Fruit fly (Drosophila melanogaster) whole organism, prepupa: ENCODE results near the gene CG42853.
A peak's percentile ranks its signal among the peaks of the same experiment; 100 is the strongest.

ENCODE experiments used
- CG10631 ChIP-seq: fragments of 200-800 bp; sonication (Bioruptor generic); optimal IDR thresholded peaks from 2 replicates; lab custom pipeline; 2016; ENCODE audit warnings: missing biosample characterization, missing genetic modification characterization
- CG10669 ChIP-seq: fragments of 200-800 bp; sonication (Bioruptor generic); optimal IDR thresholded peaks from 3 replicates; lab custom pipeline; 2018; ENCODE audit warnings: missing biosample characterization, mild to moderate bottlenecking, missing genetic modification characterization, moderate library complexity
- CG11294 ChIP-seq: fragments of 200-800 bp; sonication (Bioruptor generic); IDR thresholded peaks from 2 replicates; pipeline ENCODE4 v1.3.6; 2022; ENCODE audit warnings: missing biosample characterization, missing genetic modification characterization
- CG11762 ChIP-seq: fragments of 200-800 bp; sonication (Bioruptor generic); optimal IDR thresholded peaks from 3 replicates; lab custom pipeline; 2016; ENCODE audit warnings: missing biosample characterization, missing genetic modification characterization; ENCODE audit not compliant: insufficient read depth
- CG1621 ChIP-seq: fragments of 200-800 bp; sonication (Bioruptor generic); optimal IDR thresholded peaks from 3 replicates; lab custom pipeline; 2018; ENCODE audit warnings: missing biosample characterization, mild to moderate bottlenecking, missing genetic modification characterization
- CG16779 ChIP-seq: fragments of 200-800 bp; sonication (Bioruptor generic); optimal IDR thresholded peaks from 3 replicates; lab custom pipeline; 2017; ENCODE audit warnings: missing biosample characterization, mild to moderate bottlenecking, missing genetic modification characterization
- CG32006 ChIP-seq: fragments of 200-800 bp; sonication (Bioruptor generic); optimal IDR thresholded peaks from 3 replicates; lab custom pipeline; 2017; ENCODE audit warnings: missing biosample characterization, mild to moderate bottlenecking, missing genetic modification characterization
- CG4318 ChIP-seq: fragments of 200-800 bp; sonication (Bioruptor generic); optimal IDR thresholded peaks from 3 replicates; lab custom pipeline; 2017; ENCODE audit warnings: missing biosample characterization, mild to moderate bottlenecking, missing genetic modification characterization
- CG6163 ChIP-seq: fragments of 200-800 bp; sonication (Bioruptor generic); IDR thresholded peaks from 3 replicates; pipeline ENCODE4 v1.3.6; 2022; ENCODE audit warnings: missing biosample characterization, missing genetic modification characterization
- CG6276 ChIP-seq: fragments of 200-800 bp; sonication (Bioruptor generic); optimal IDR thresholded peaks from 2 replicates; lab custom pipeline; 2017; ENCODE audit warnings: missing biosample characterization, mild to moderate bottlenecking, missing genetic modification characterization
- CG6854 ChIP-seq: fragments of 200-800 bp; sonication (Bioruptor generic); optimal IDR thresholded peaks from 2 replicates; lab custom pipeline; 2017; ENCODE audit warnings: missing biosample characterization, mild to moderate bottlenecking, missing genetic modification characterization
- CG7368 ChIP-seq: fragments of 200-800 bp; sonication (Bioruptor generic); optimal IDR thresholded peaks from 3 replicates; lab custom pipeline; 2016; ENCODE audit warnings: missing biosample characterization, missing genetic modification characterization
- CG8319 ChIP-seq: fragments of 200-800 bp; sonication (Bioruptor generic); optimal IDR thresholded peaks from 3 replicates; lab custom pipeline; 2016; ENCODE audit warnings: missing biosample characterization, missing genetic modification characterization
- CG8632 ChIP-seq: fragments of 200-800 bp; sonication (Bioruptor generic); optimal IDR thresholded peaks from 3 replicates; lab custom pipeline; 2016; ENCODE audit warnings: missing biosample characterization, missing genetic modification characterization
- CG9139 ChIP-seq: fragments of 200-800 bp; sonication (Bioruptor generic); optimal IDR thresholded peaks from 3 replicates; lab custom pipeline; 2017; ENCODE audit warnings: missing biosample characterization, mild to moderate bottlenecking, missing genetic modification characterization
- Eip78C ChIP-seq: fragments of 200-800 bp; sonication (Bioruptor generic); peaks from one replicate; lab custom pipeline; 2016; ENCODE audit warnings: missing biosample characterization, missing genetic modification characterization
- Eip93F ChIP-seq: fragments of 200-800 bp; sonication (Bioruptor generic); optimal IDR thresholded peaks from 2 replicates; lab custom pipeline; 2016; ENCODE audit warnings: missing biosample characterization, mild to moderate bottlenecking, missing genetic modification characterization
- Ets21C ChIP-seq: fragments of 200-800 bp; sonication (Bioruptor generic); optimal IDR thresholded peaks from 3 replicates; lab custom pipeline; 2016; ENCODE audit warnings: missing biosample characterization, missing genetic modification characterization
- Gug ChIP-seq: fragments of 200-800 bp; sonication (Bioruptor generic); IDR thresholded peaks from 2 replicates; pipeline ENCODE4 v1.3.6; 2022; ENCODE audit warnings: missing biosample characterization, missing genetic modification characterization
- Hr38 ChIP-seq: sonication (Bioruptor generic); optimal IDR thresholded peaks from 2 replicates; lab custom pipeline; 2016; ENCODE audit warnings: missing biosample characterization, missing genetic modification characterization
- Hr39 ChIP-seq: fragments of 200-800 bp; sonication (Bioruptor generic); optimal IDR thresholded peaks from 2 replicates; lab custom pipeline; 2016; ENCODE audit warnings: missing biosample characterization, missing genetic modification characterization
- Hr4 ChIP-seq: fragments of 200-800 bp; sonication (Bioruptor generic); optimal IDR thresholded peaks from 3 replicates; lab custom pipeline; 2016; ENCODE audit warnings: missing biosample characterization, missing genetic modification characterization
- Lpt ChIP-seq: fragments of 200-800 bp; sonication (Bioruptor generic); optimal IDR thresholded peaks from 3 replicates; lab custom pipeline; 2016; ENCODE audit warnings: missing biosample characterization, missing genetic modification characterization
- Met ChIP-seq: fragments of 200-800 bp; sonication (Bioruptor generic); optimal IDR thresholded peaks from 3 replicates; lab custom pipeline; 2016; ENCODE audit warnings: missing biosample characterization, missing genetic modification characterization
- Smox ChIP-seq: fragments of 200-800 bp; sonication (Bioruptor generic); optimal IDR thresholded peaks from 3 replicates; lab custom pipeline; 2016; ENCODE audit warnings: missing biosample characterization, missing genetic modification characterization
- Sox102F ChIP-seq: fragments of 200-800 bp; sonication (Bioruptor generic); optimal IDR thresholded peaks from 2 replicates; lab custom pipeline; 2016; ENCODE audit warnings: missing biosample characterization, mild to moderate bottlenecking, missing genetic modification characterization
- Sox15 ChIP-seq: fragments of 200-800 bp; sonication (Bioruptor generic); optimal IDR thresholded peaks from 3 replicates; lab custom pipeline; 2016; ENCODE audit warnings: missing biosample characterization, missing genetic modification characterization
- achi ChIP-seq: fragments of 200-800 bp; sonication (Bioruptor generic); optimal IDR thresholded peaks from 3 replicates; lab custom pipeline; 2016; ENCODE audit warnings: missing biosample characterization, missing genetic modification characterization
- acj6 ChIP-seq: fragments of 200-800 bp; sonication (Bioruptor generic); optimal IDR thresholded peaks from 3 replicates; lab custom pipeline; 2016; ENCODE audit warnings: missing biosample characterization, missing genetic modification characterization
- cyc ChIP-seq: fragments of 200-800 bp; sonication (Bioruptor generic); optimal IDR thresholded peaks from 3 replicates; lab custom pipeline; 2016; ENCODE audit warnings: missing biosample characterization, missing genetic modification characterization
- dac ChIP-seq: fragments of 200-800 bp; sonication (Bioruptor generic); optimal IDR thresholded peaks from 2 replicates; lab custom pipeline; 2017; ENCODE audit warnings: missing biosample characterization, mild to moderate bottlenecking, missing genetic modification characterization
- dsx ChIP-seq: fragments of 200-800 bp; optimal IDR thresholded peaks from 3 replicates; lab custom pipeline; 2019; ENCODE audit warnings: missing biosample characterization, mild to moderate bottlenecking, missing genetic modification characterization, moderate library complexity; ENCODE audit not compliant: poor library complexity, severe bottlenecking
- esn ChIP-seq: fragments of 200-800 bp; sonication (Bioruptor generic); optimal IDR thresholded peaks from 2 replicates; lab custom pipeline; 2016; ENCODE audit warnings: missing biosample characterization, mild to moderate bottlenecking, missing genetic modification characterization, moderate library complexity
- fd59A ChIP-seq: fragments of 200-800 bp; sonication (Bioruptor generic); optimal IDR thresholded peaks from 2 replicates; lab custom pipeline; 2017; ENCODE audit warnings: missing biosample characterization, mild to moderate bottlenecking, missing genetic modification characterization, missing genetic modification reagents
- fd85E ChIP-seq: fragments of 200-800 bp; sonication (Bioruptor generic); optimal IDR thresholded peaks from 3 replicates; lab custom pipeline; 2016; ENCODE audit warnings: missing biosample characterization, missing genetic modification characterization
- fkh ChIP-seq: fragments of 200-800 bp; sonication (Bioruptor generic); optimal IDR thresholded peaks from 3 replicates; lab custom pipeline; 2017; ENCODE audit warnings: missing biosample characterization, mild to moderate bottlenecking, missing genetic modification characterization, moderate library complexity
- lz ChIP-seq: fragments of 200-800 bp; sonication (Bioruptor generic); optimal IDR thresholded peaks from 3 replicates; lab custom pipeline; 2016; ENCODE audit warnings: missing biosample characterization, missing genetic modification characterization
- net ChIP-seq: fragments of 200-800 bp; sonication (Bioruptor generic); optimal IDR thresholded peaks from 3 replicates; lab custom pipeline; 2016; ENCODE audit warnings: missing biosample characterization, missing genetic modification characterization
- pdm3 ChIP-seq: fragments of 200-800 bp; sonication (Bioruptor generic); optimal IDR thresholded peaks from 3 replicates; lab custom pipeline; 2016; ENCODE audit warnings: missing biosample characterization, missing genetic modification characterization
- salr ChIP-seq, 2 experiments: fragments of 200-800 bp; sonication (Bioruptor generic); optimal IDR thresholded peaks; 3 replicates each; lab custom pipeline; 2016 to 2018; ENCODE audit warnings: missing biosample characterization in 2 of 2, missing genetic modification characterization in 2 of 2, mild to moderate bottlenecking in 1 of 2
- ss ChIP-seq, 2 experiments: fragments of 200-800 bp; sonication (Bioruptor generic); optimal IDR thresholded peaks; 2 replicates in 1 of 2; 3 replicates in 1 of 2; lab custom pipeline; 2017 to 2018; ENCODE audit warnings: mild to moderate bottlenecking in 2 of 2, missing biosample characterization in 2 of 2, missing genetic modification characterization in 2 of 2, moderate library complexity in 1 of 2
- svp ChIP-seq: fragments of 200-800 bp; sonication (Bioruptor generic); peaks from one replicate; lab custom pipeline; 2016; ENCODE audit warnings: missing biosample characterization, missing genetic modification characterization
- topi ChIP-seq: fragments of 200-800 bp; sonication (Bioruptor generic); optimal IDR thresholded peaks from 3 replicates; lab custom pipeline; 2016; ENCODE audit warnings: missing biosample characterization, missing genetic modification characterization
- vri ChIP-seq: fragments of 200-800 bp; sonication (Bioruptor generic); optimal IDR thresholded peaks from 3 replicates; lab custom pipeline; 2016; ENCODE audit warnings: missing biosample characterization, mild to moderate bottlenecking, missing genetic modification characterization

The CG42853 gene

DNA sequence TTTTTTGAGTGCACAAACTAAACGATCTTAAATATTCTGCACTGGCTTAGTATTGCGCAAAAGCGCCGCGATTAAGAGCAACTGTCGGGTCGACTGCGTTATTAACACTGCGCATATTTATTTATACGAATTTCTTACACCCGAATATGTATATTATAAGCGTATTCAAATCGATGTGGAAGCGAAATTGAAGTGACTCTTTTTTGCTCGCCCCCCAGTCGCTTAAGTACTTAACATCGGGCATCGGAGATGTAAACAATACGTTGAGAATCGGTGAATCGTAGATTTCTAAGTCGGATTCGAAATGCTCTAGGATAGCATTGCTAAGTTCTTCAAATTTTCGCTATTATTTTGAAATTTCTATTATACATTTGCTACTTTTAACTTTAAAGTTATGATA, 10.8 kb upstream of the CG42853 start, which contains the start of gene Cyp312a1:
Gene Cyp312a1 (minus strand): TSS at position 101 of the 400 bp plus-strand sequence.
- TF ChIP-seq dsx (GFP tag; lab: Kevin White, UChicago) (no peak), esn (no peak), fkh (GFP tag; lab: Kevin White, UChicago) (no peak), Ets21C (GFP tag; lab: Kevin White, UChicago) (no peak), Lpt (GFP tag; lab: Kevin White, UChicago) (no peak), CG1621 (tag; lab: Kevin White, UChicago) (no peak), CG9139 (GFP tag; lab: Kevin White, UChicago) (no peak), Hr38 (GFP tag; lab: Kevin White, UChicago) (no peak), CG10631 (no peak), Sox15 (no peak), CG4318 (GFP tag; lab: Kevin White, UChicago) (no peak), lz (GFP tag; lab: Kevin White, UChicago) (no peak)

DNA sequence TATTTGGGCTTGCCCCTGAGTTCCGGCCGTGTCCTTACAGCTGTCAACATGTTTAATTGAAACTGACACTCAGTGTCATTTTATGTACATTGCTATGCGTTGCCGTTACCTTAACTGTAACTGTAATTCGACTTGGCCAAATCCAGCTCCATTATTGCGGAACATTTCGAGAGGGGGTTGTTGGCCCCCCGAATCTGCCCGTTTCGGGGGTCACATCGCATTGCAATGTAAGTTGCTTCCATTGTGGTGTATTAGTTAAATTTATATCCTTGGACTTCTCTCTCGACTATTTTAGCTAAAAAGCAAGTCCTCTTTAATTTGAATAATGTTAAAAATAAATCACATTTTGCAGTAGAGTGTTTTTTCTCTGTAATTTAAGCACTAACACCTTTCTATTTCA, 2.3 kb upstream of the CG42853 start:
- TF ChIP-seq Hr39 (no peak), Sox102F (GFP tag; lab: Kevin White, UChicago) (no peak), svp (GFP tag; lab: Kevin White, UChicago) (no peak), CG8319 (GFP tag; lab: Kevin White, UChicago) (no peak), vri (GFP tag; lab: Kevin White, UChicago) (no peak), Gug (GFP tag; lab: Robert Waterston, UW) (no peak), net (GFP tag; lab: Kevin White, UChicago) (no peak), cyc (no peak), CG11762 (GFP tag; lab: Kevin White, UChicago) (no peak), CG10669 (GFP tag; lab: Kevin White, UChicago) (no peak)

DNA sequence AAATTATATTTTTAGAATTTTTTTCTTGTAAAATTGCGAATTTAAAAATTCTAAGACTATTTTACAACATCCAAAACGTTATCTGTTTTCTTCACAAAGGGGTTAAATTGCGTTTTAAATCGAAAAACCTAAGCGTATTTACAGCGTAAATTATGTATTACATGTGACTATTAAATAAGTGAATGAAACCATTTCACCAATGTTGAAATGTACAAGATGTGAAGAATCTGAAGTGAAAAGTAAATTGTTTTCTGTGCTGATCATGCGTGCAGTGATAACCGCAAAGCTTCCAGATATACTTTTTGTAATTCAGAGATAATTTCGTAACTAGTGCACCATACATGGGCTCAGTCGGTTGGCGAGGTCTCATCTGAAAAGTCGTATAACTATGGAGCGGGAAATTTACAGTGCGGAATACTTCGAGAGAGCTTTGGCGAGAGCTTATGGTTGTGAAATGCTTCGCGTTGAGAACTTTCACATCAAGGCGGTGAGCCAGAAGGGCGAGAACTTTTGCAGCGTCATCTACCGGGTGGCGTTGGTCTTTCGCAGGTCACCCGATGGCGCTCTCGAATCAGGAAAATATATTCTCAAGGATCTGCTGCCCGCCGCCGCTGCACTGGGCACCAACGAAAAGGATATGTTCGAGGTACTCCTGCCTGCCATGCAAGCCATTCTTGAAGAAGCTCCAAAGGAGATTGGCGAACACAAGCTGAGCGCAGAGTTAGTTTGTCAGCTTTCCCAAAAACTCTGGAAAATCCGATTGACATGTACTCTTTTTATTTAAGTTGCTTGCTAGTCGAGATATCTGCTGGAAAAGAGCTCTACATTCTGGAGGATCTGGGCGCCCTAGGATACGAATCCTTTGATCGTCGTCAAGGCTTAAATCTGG, 7.5 kb downstream of the CG42853 start:
- TF ChIP-seq CG32006 (GFP tag; lab: Kevin White, UChicago) (peak; percentile 66), CG6854 (no peak), svp (GFP tag; lab: Kevin White, UChicago) (peak; percentile 90), Gug (GFP tag; lab: Robert Waterston, UW) (no peak; the same call in 1 of the 2 replicates), Hr4 (GFP tag; lab: Kevin White, UChicago) (peak; percentile 42), Eip93F (no peak), Met (GFP tag; lab: Kevin White, UChicago) (peak; percentile 64), fd59A (GFP tag; lab: Kevin White, UChicago) (no peak), CG11294 (GFP tag; lab: Robert Waterston, UW) (no peak), CG6276 (no peak), CG16779 (tag; lab: Kevin White, UChicago) (no peak), Smox (peak; percentile 8), acj6 (GFP tag; lab: Kevin White, UChicago) (peak; percentile 57), CG10669 (GFP tag; lab: Kevin White, UChicago) (peak; percentile 63), CG8632 (GFP tag; lab: Kevin White, UChicago) (peak; percentile 71), Hr38 (GFP tag; lab: Kevin White, UChicago) (no peak), topi (GFP tag; lab: Kevin White, UChicago) (peak; percentile 43), salr (GFP tag; optimal IDR thresholded peaks at IDR 0.05; lab: Kevin White, UChicago) (peak in 1 of 2 experiments; percentile 4), dsx (GFP tag; lab: Kevin White, UChicago) (peak; percentile 18), esn (peak; percentile 30), CG9139 (GFP tag; lab: Kevin White, UChicago) (no peak), net (GFP tag; lab: Kevin White, UChicago) (no peak), pdm3 (GFP tag; lab: Kevin White, UChicago) (peak; percentile 27), dac (GFP tag; lab: Kevin White, UChicago) (no peak), fkh (GFP tag; lab: Kevin White, UChicago) (no peak), achi (GFP tag; lab: Kevin White, UChicago) (peak; percentile 61), Eip78C (GFP tag; lab: Kevin White, UChicago) (peak; percentile 79), cyc (peak; percentile 44), CG6163 (GFP tag; lab: Robert Waterston, UW) (peak; percentile 62; the same call in 1 of the 3 replicates), CG4318 (GFP tag; lab: Kevin White, UChicago) (no peak), fd85E (GFP tag; lab: Kevin White, UChicago) (no peak), Ets21C (GFP tag; lab: Kevin White, UChicago) (peak; percentile 6), lz (GFP tag; lab: Kevin White, UChicago) (peak; percentile 45), ss (GFP tag; optimal IDR thresholded peaks at IDR 0.05; lab: Kevin White, UChicago) (peak in 1 of 2 experiments; percentile 41), CG7368 (peak; percentile 13)
